Worm (Caenorhabditis elegans): Measurements from ENCODE around the gene Y73B6BL.270.

DNA sequence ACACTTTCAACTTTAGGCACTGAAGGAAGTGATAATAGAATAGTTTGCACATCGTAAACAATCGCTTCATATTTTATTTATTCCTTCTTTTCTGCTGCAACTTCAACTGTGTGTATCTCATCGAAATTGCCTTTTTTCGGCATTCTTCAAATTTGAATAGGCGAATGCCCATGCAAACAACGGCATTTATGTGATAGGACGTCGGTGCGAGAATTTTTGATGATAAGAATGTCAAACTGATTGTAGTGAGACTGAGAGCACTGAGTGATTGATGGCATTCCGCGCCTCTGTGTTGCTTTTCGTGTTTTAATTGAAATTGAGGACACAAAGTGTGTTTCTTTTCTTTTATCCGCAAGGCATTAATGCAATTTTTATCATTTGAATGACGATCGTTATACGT is 34.4 kb upstream of the Y73B6BL.270 start:
- no peak for TF ChIP-seq nhr-11 (tag; optimal IDR thresholded peaks at IDR 0.05)
- no peak for TF ChIP-seq aly-2 (tag; optimal IDR thresholded peaks at IDR 0.05)
- no peak for TF ChIP-seq ceh-82 (tag; optimal IDR thresholded peaks at IDR 0.05)
- TF ChIP-seq ZK546.5 (tag; optimal IDR thresholded peaks at IDR 0.05): no peak
- no peak for TF ChIP-seq lin-39 (tag; optimal IDR thresholded peaks at IDR 0.05)
- TF ChIP-seq unc-39 (tag; optimal IDR thresholded peaks at IDR 0.05): no peak
- no peak for TF ChIP-seq mab-5 (tag; optimal IDR thresholded peaks at IDR 0.05)
- TF ChIP-seq nhr-6 (tag; optimal IDR thresholded peaks at IDR 0.05): no peak
- no peak for TF ChIP-seq elt-1 (tag; optimal IDR thresholded peaks at IDR 0.05)
- TF ChIP-seq snpc-4 (tag; optimal IDR thresholded peaks at IDR 0.05): no peak
- TF ChIP-seq ztf-11 (tag; optimal IDR thresholded peaks at IDR 0.05): no peak
- TF ChIP-seq nhr-129 (tag; optimal IDR thresholded peaks at IDR 0.05): no peak
- no peak for TF ChIP-seq mdl-1 (tag; optimal IDR thresholded peaks at IDR 0.05)

Measured in whole organism, L2 larva.